Worm (Caenorhabditis elegans): Measurements from ENCODE around the gene ugt-4.

ce11 chrV:12803274-12803673 lies 8.1 kb upstream of the ugt-4 start, which contains the start of gene srbc-45:
- TF ChIP-seq unc-62 (GFP tag; optimal IDR thresholded peaks at IDR 0.05) (no peak), tbx-9 (tag; optimal IDR thresholded peaks at IDR 0.05; ENCODE audit: borderline replicate concordance) (no peak), B0261.1 (tag; optimal IDR thresholded peaks at IDR 0.05) (no peak)
